Fruit fly (Drosophila melanogaster) whole organism, embryonic: ENCODE data around the gene CG10214.
A peak's percentile ranks its signal among the peaks of the same experiment; 100 is the strongest.

ENCODE experiments used
- Blimp-1 ChIP-seq: fragments of 200-800 bp; sonication (Bioruptor generic); optimal IDR thresholded peaks from 3 replicates; lab custom pipeline; 2018; ENCODE audit warnings: missing biosample characterization, missing genetic modification characterization, mild to moderate bottlenecking, moderate library complexity, missing genetic modification reagents
- CG10462 ChIP-seq: fragments of 200-800 bp; sonication (Bioruptor generic); optimal IDR thresholded peaks from 2 replicates; lab custom pipeline; 2016; ENCODE audit warnings: missing biosample characterization, missing genetic modification characterization
- CG11723 ChIP-seq: fragments of 200-800 bp; sonication (Bioruptor generic); optimal IDR thresholded peaks from 2 replicates; lab custom pipeline; 2017; ENCODE audit warnings: missing biosample characterization, mild to moderate bottlenecking, missing genetic modification characterization
- CG12155 ChIP-seq: fragments of 200-800 bp; sonication (Bioruptor generic); optimal IDR thresholded peaks from 3 replicates; lab custom pipeline; 2016; ENCODE audit warnings: missing biosample characterization, missing genetic modification characterization
- CG13624 ChIP-seq: fragments of 200-800 bp; sonication (Bioruptor generic); optimal IDR thresholded peaks from 2 replicates; lab custom pipeline; 2016; ENCODE audit warnings: missing biosample characterization, missing genetic modification characterization
- CG15696 ChIP-seq: fragments of 200-800 bp; sonication (Bioruptor generic); optimal IDR thresholded peaks from 2 replicates; lab custom pipeline; 2019; ENCODE audit warnings: missing biosample characterization, mild to moderate bottlenecking, missing genetic modification characterization, moderate library complexity
- CG1602 ChIP-seq: fragments of 200-800 bp; sonication (Bioruptor generic); optimal IDR thresholded peaks from 3 replicates; lab custom pipeline; 2016; ENCODE audit warnings: missing biosample characterization, missing genetic modification characterization
- CG17361 ChIP-seq: fragments of 200-800 bp; sonication (Bioruptor generic); IDR thresholded peaks from 3 replicates; pipeline ENCODE4 v1.3.6; 2022; ENCODE audit warnings: missing biosample characterization, missing genetic modification characterization
- CG1792 ChIP-seq: fragments of 200-800 bp; sonication (Bioruptor generic); optimal IDR thresholded peaks from 2 replicates; lab custom pipeline; 2016; ENCODE audit warnings: missing biosample characterization, missing genetic modification characterization
- CG18476 ChIP-seq: fragments of 200-800 bp; sonication (Bioruptor generic); optimal IDR thresholded peaks from 2 replicates; lab custom pipeline; 2016; ENCODE audit warnings: missing biosample characterization, mild to moderate bottlenecking, missing genetic modification characterization
- CG2116 ChIP-seq: fragments of 200-800 bp; sonication (Bioruptor generic); optimal IDR thresholded peaks from 3 replicates; lab custom pipeline; 2018; ENCODE audit warnings: missing biosample characterization, mild to moderate bottlenecking, missing genetic modification characterization
- CG31365 ChIP-seq: fragments of 200-800 bp; sonication (Bioruptor generic); optimal IDR thresholded peaks from 2 replicates; lab custom pipeline; 2018; ENCODE audit warnings: missing biosample characterization, mild to moderate bottlenecking, missing genetic modification characterization
- CG33213 ChIP-seq: fragments of 200-800 bp; sonication (Bioruptor generic); optimal IDR thresholded peaks from 3 replicates; lab custom pipeline; 2016; ENCODE audit warnings: missing biosample characterization, missing genetic modification characterization
- CG6654 ChIP-seq: fragments of 200-800 bp; sonication (Bioruptor generic); optimal IDR thresholded peaks from 2 replicates; lab custom pipeline; 2017; ENCODE audit warnings: missing biosample characterization, mild to moderate bottlenecking, missing genetic modification characterization
- CG6854 ChIP-seq: fragments of 200-800 bp; sonication (Bioruptor generic); optimal IDR thresholded peaks from 3 replicates; lab custom pipeline; 2017; ENCODE audit warnings: missing biosample characterization, mild to moderate bottlenecking, missing genetic modification characterization
- CG9797 ChIP-seq: fragments of 200-800 bp; sonication (Bioruptor generic); optimal IDR thresholded peaks from 3 replicates; lab custom pipeline; 2018; ENCODE audit warnings: missing biosample characterization, mild to moderate bottlenecking, missing genetic modification characterization
- CG9817 ChIP-seq: fragments of 200-800 bp; sonication (Bioruptor generic); optimal IDR thresholded peaks from 2 replicates; lab custom pipeline; 2018; ENCODE audit warnings: missing biosample characterization, mild to moderate bottlenecking, missing genetic modification characterization, moderate library complexity
- CG9932 ChIP-seq: fragments of 200-800 bp; sonication (Bioruptor generic); IDR thresholded peaks from 2 replicates; pipeline ENCODE4 v1.3.6; 2022; ENCODE audit warnings: missing biosample characterization, missing genetic modification characterization
- CTCF ChIP-seq: fragments of 200-800 bp; sonication (Bioruptor generic); optimal IDR thresholded peaks from 2 replicates; lab custom pipeline; 2017; ENCODE audit warnings: missing biosample characterization, mild to moderate bottlenecking, missing genetic modification characterization, moderate library complexity
- Deaf1 ChIP-seq: fragments of 200-800 bp; optimal IDR thresholded peaks from 3 replicates; lab custom pipeline; 2019; ENCODE audit warnings: missing biosample characterization, mild to moderate bottlenecking, missing genetic modification characterization, moderate library complexity
- Dek ChIP-seq: fragments of 200-800 bp; sonication (Bioruptor generic); optimal IDR thresholded peaks from 3 replicates; lab custom pipeline; 2019; ENCODE audit warnings: missing biosample characterization, mild to moderate bottlenecking, missing genetic modification characterization, moderate library complexity
- Drgx ChIP-seq: fragments of 200-800 bp; sonication (Bioruptor generic); IDR thresholded peaks from 2 replicates; pipeline ENCODE4 v1.3.6; 2022; ENCODE audit warnings: missing biosample characterization, missing genetic modification characterization
- HLH54F ChIP-seq: fragments of 200-800 bp; sonication (Bioruptor generic); optimal IDR thresholded peaks from 3 replicates; lab custom pipeline; 2016; ENCODE audit warnings: missing biosample characterization, missing genetic modification characterization
- Lhr ChIP-seq: fragments of 200-800 bp; sonication (Bioruptor generic); optimal IDR thresholded peaks from 3 replicates; lab custom pipeline; 2017; ENCODE audit warnings: mild to moderate bottlenecking, missing biosample characterization, missing genetic modification reagents, missing genetic modification characterization
- MESR4 ChIP-seq: fragments of 200-800 bp; sonication (Bioruptor generic); optimal IDR thresholded peaks from 2 replicates; lab custom pipeline; 2018; ENCODE audit warnings: missing biosample characterization, mild to moderate bottlenecking, missing genetic modification characterization, moderate library complexity
- Mad ChIP-seq: fragments of 200-800 bp; sonication (Bioruptor generic); optimal IDR thresholded peaks from 2 replicates; lab custom pipeline; 2016; ENCODE audit warnings: missing biosample characterization, missing genetic modification characterization
- Mrtf ChIP-seq: fragments of 200-800 bp; sonication (Bioruptor generic); IDR thresholded peaks from 3 replicates; pipeline ENCODE4 v1.3.6; 2022; ENCODE audit warnings: missing biosample characterization, missing genetic modification characterization
- NC2β ChIP-seq: fragments of 200-800 bp; sonication (Bioruptor generic); optimal IDR thresholded peaks from 2 replicates; lab custom pipeline; 2016; ENCODE audit warnings: missing biosample characterization, missing genetic modification characterization
- NK7.1 ChIP-seq: fragments of 200-800 bp; sonication (Bioruptor generic); optimal IDR thresholded peaks from 3 replicates; lab custom pipeline; 2016; ENCODE audit warnings: missing biosample characterization, missing genetic modification characterization
- Nf-YA ChIP-seq: fragments of 200-800 bp; sonication (Bioruptor generic); IDR thresholded peaks from 2 replicates; pipeline ENCODE4 v1.3.6; 2022; ENCODE audit warnings: missing biosample characterization, missing genetic modification characterization
- Nf-YB ChIP-seq: fragments of 200-800 bp; sonication (Bioruptor generic); optimal IDR thresholded peaks from 3 replicates; lab custom pipeline; 2019; ENCODE audit warnings: missing biosample characterization, mild to moderate bottlenecking, missing genetic modification characterization, moderate library complexity
- Oaz ChIP-seq: fragments of 200-800 bp; sonication (Bioruptor generic); IDR thresholded peaks from 2 replicates; pipeline ENCODE4 v1.3.6; 2022; ENCODE audit warnings: missing biosample characterization, missing genetic modification characterization
- Optix ChIP-seq: fragments of 200-800 bp; sonication (Bioruptor generic); IDR thresholded peaks from 3 replicates; pipeline ENCODE4 v1.3.6; 2022; ENCODE audit warnings: missing biosample characterization, missing genetic modification characterization
- Poxn ChIP-seq: fragments of 200-800 bp; sonication (Bioruptor generic); IDR thresholded peaks from 2 replicates; pipeline ENCODE4 v1.3.6; 2022; ENCODE audit warnings: missing biosample characterization, missing genetic modification characterization
- Ssrp ChIP-seq: fragments of 200-800 bp; sonication (Bioruptor generic); optimal IDR thresholded peaks from 2 replicates; lab custom pipeline; 2018; ENCODE audit warnings: missing biosample characterization, mild to moderate bottlenecking, missing genetic modification characterization, moderate library complexity
- ato ChIP-seq: fragments of 200-800 bp; sonication (Bioruptor generic); IDR thresholded peaks from 2 replicates; pipeline ENCODE4 v1.3.6; 2022; ENCODE audit warnings: missing biosample characterization, missing genetic modification characterization; ENCODE audit not compliant: partially characterized antibody
- bowl ChIP-seq: fragments of 200-800 bp; sonication (Bioruptor generic); IDR thresholded peaks from 2 replicates; pipeline ENCODE4 v1.3.6; 2022; ENCODE audit warnings: missing biosample characterization, missing genetic modification characterization
- br ChIP-seq: fragments of >200 bp; optimal IDR thresholded peaks from 2 replicates; lab custom pipeline; 2017
- da ChIP-seq: fragments of 200-800 bp; sonication (Bioruptor generic); optimal IDR thresholded peaks from 2 replicates; lab custom pipeline; 2016; ENCODE audit warnings: missing biosample characterization, missing genetic modification characterization
- dpn ChIP-seq, 2 experiments: fragments of 200-800 bp; sonication (Bioruptor generic); optimal IDR thresholded peaks; 3 replicates each; lab custom pipeline; 2016; ENCODE audit warnings: missing biosample characterization in 2 of 2, missing genetic modification characterization in 2 of 2
- ems ChIP-seq: fragments of 200-800 bp; sonication (Bioruptor generic); optimal IDR thresholded peaks from 3 replicates; lab custom pipeline; 2016; ENCODE audit warnings: missing biosample characterization, missing genetic modification characterization
- exex ChIP-seq: fragments of 200-800 bp; sonication (Bioruptor generic); optimal IDR thresholded peaks from 4 replicates; lab custom pipeline; 2018; ENCODE audit warnings: missing biosample characterization, mild to moderate bottlenecking, missing genetic modification characterization, moderate library complexity
- gcm ChIP-seq: fragments of 200-800 bp; sonication (Bioruptor generic); optimal IDR thresholded peaks from 2 replicates; lab custom pipeline; 2019; ENCODE audit warnings: missing biosample characterization, mild to moderate bottlenecking, missing genetic modification characterization, moderate library complexity
- h ChIP-seq: fragments of >200 bp; optimal IDR thresholded peaks from 2 replicates; lab custom pipeline; 2017
- her ChIP-seq: fragments of 200-800 bp; sonication (Bioruptor generic); optimal IDR thresholded peaks from 2 replicates; lab custom pipeline; 2016; ENCODE audit warnings: missing biosample characterization, missing genetic modification characterization
- hkb ChIP-seq, 2 experiments: fragments of 200-800 bp in 1 of 2; fragments of >200 bp in 1 of 2; sonication (Bioruptor generic) in 1 of 2; IDR thresholded peaks in 1 of 2; optimal IDR thresholded peaks in 1 of 2; 2 replicates each; pipeline versions ENCODE4 v1.3.6 to Lab custom; 2017 to 2022; ENCODE audit warnings: missing biosample characterization in 1 of 2, missing genetic modification characterization in 1 of 2
- knrl ChIP-seq: fragments of 200-800 bp; sonication (Bioruptor generic); IDR thresholded peaks from 3 replicates; pipeline ENCODE4 v1.3.6; 2022; ENCODE audit warnings: missing biosample characterization, missing genetic modification characterization; ENCODE audit not compliant: partially characterized antibody
- lmd ChIP-seq: fragments of 200-800 bp; sonication (Bioruptor generic); IDR thresholded peaks from 2 replicates; pipeline ENCODE4 v1.3.6; 2022; ENCODE audit warnings: missing biosample characterization, missing genetic modification characterization
- p53 ChIP-seq: fragments of 200-800 bp; sonication (Bioruptor generic); optimal IDR thresholded peaks from 2 replicates; lab custom pipeline; 2016; ENCODE audit warnings: missing biosample characterization, missing genetic modification characterization
- so ChIP-seq: fragments of 200-800 bp; sonication (Bioruptor generic); IDR thresholded peaks from 3 replicates; pipeline ENCODE4 v1.3.6; 2022; ENCODE audit warnings: missing biosample characterization, missing genetic modification characterization
- tgo ChIP-seq: fragments of 200-800 bp; sonication (Bioruptor generic); IDR thresholded peaks from 3 replicates; pipeline ENCODE4 v1.3.6; 2022; ENCODE audit warnings: missing biosample characterization, missing genetic modification characterization
- toy ChIP-seq: fragments of 200-800 bp; sonication (Bioruptor generic); IDR thresholded peaks from 2 replicates; pipeline ENCODE4 v1.3.6; 2022; ENCODE audit warnings: missing biosample characterization, missing genetic modification characterization

Gene CG10214

DNA sequence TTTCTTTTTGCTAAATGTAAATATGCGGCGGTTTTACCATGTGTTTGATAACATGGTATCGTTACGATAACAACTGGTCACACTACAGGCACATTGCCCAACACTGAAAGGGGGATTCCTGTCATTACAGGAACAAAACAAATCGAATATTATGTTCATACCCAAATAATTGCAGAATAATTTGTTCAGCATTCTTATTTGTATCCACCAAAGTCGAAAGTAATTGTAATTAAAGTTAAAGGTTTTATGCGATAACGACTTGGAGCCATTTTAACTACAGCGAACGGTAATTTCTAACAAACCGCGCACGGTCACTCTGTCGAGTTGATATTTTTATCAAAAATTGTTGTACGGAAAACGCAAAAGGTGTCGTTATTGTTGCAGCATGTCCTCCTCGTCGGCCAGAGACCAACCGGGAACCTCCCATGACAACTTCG lies at the start of gene CG10214, which contains the start of gene CG10375 (continued):
- TF ChIP-seq toy (GFP tag; lab: Robert Waterston, UW): no peak
- peak; percentile 82 for TF ChIP-seq CG12155 (GFP tag; lab: Kevin White, UChicago)
- TF ChIP-seq Optix (GFP tag; lab: Robert Waterston, UW): 0 out of 3 replicates have a peak, but pooled peaks have one; percentile 25
- peak; percentile 23 for TF ChIP-seq Dek (tag; lab: Kevin White, UChicago)
- TF ChIP-seq Lhr (GFP tag; lab: Kevin White, UChicago): peak; percentile 53
- TF ChIP-seq lmd (GFP tag; lab: Robert Waterston, UW): peak; percentile 65
- TF ChIP-seq Blimp-1 (GFP tag; lab: Kevin White, UChicago): no peak
- TF ChIP-seq CG9932 (GFP tag; lab: Robert Waterston, UW): peak; percentile 69
- TF ChIP-seq ato: no peak
- no peak for TF ChIP-seq Poxn (GFP tag; lab: Robert Waterston, UW)
- peak; percentile 48 for TF ChIP-seq p53 (GFP tag; lab: Kevin White, UChicago)
- TF ChIP-seq CG10462 (GFP tag; lab: Kevin White, UChicago): peak; percentile 71
- no peak for TF ChIP-seq Oaz (GFP tag; lab: Robert Waterston, UW)
- peak; percentile 98 for TF ChIP-seq CG9797 (GFP tag; lab: Kevin White, UChicago)
- peak; percentile 82 for TF ChIP-seq her
- no peak for TF ChIP-seq Mrtf (GFP tag; lab: Robert Waterston, UW)
- no peak for TF ChIP-seq h (lab: Kevin White, UChicago)
- peak; percentile 87 for TF ChIP-seq CG33213 (GFP tag; lab: Kevin White, UChicago)
- TF ChIP-seq Mad (GFP tag; lab: Kevin White, UChicago): peak; percentile 65
- peak; percentile 83 for TF ChIP-seq NC2β (GFP tag; lab: Kevin White, UChicago)
- TF ChIP-seq Nf-YA (GFP tag; lab: Robert Waterston, UW): no peak
- peak; percentile 71 for TF ChIP-seq da (GFP tag; lab: Kevin White, UChicago)
- peak; percentile 84 for TF ChIP-seq ems (GFP tag; lab: Kevin White, UChicago)
- TF ChIP-seq CTCF (GFP tag; lab: Kevin White, UChicago): peak; percentile 41
- TF ChIP-seq Deaf1 (tag; lab: Kevin White, UChicago): no peak
- no peak for TF ChIP-seq bowl
- TF ChIP-seq CG31365 (tag; lab: Kevin White, UChicago): no peak
- peak; percentile 47; the same call in 1 of the 2 replicates for TF ChIP-seq Drgx (GFP tag; lab: Robert Waterston, UW)
- peak; percentile 52 for TF ChIP-seq CG15696 (tag; lab: Kevin White, UChicago)
- TF ChIP-seq CG13624 (GFP tag; lab: Kevin White, UChicago): peak; percentile 89
- peak; percentile 72 for TF ChIP-seq CG1602
- no peak for TF ChIP-seq CG11723
- TF ChIP-seq hkb (optimal IDR thresholded peaks at IDR 0.05; lab: Kevin White, UChicago): peak; percentile 49
- peak; percentile 68 for TF ChIP-seq hkb (GFP tag; IDR thresholded peaks at IDR 0.05; lab: Robert Waterston, UW)
- TF ChIP-seq so (GFP tag; lab: Robert Waterston, UW): no peak
- peak; percentile 80 for TF ChIP-seq HLH54F (GFP tag; lab: Kevin White, UChicago)
- TF ChIP-seq Nf-YB (GFP tag; lab: Kevin White, UChicago): peak; percentile 44
- peak; percentile 46 for TF ChIP-seq CG18476 (GFP tag; lab: Kevin White, UChicago)
- TF ChIP-seq CG6854: peak; percentile 28
- no peak for TF ChIP-seq CG6654 (GFP tag; lab: Kevin White, UChicago)
- TF ChIP-seq NK7.1 (GFP tag; lab: Kevin White, UChicago): peak; percentile 66
- no peak for TF ChIP-seq br (lab: Kevin White, UChicago)
- peak; percentile 66 for TF ChIP-seq CG9817 (tag; lab: Kevin White, UChicago)
- TF ChIP-seq exex (tag; lab: Kevin White, UChicago): peak; percentile 39
- peak; percentile 35 for TF ChIP-seq Ssrp (tag; lab: Kevin White, UChicago)
- TF ChIP-seq CG17361 (GFP tag; lab: Robert Waterston, UW): peak; percentile 79
- TF ChIP-seq CG1792 (GFP tag; lab: Kevin White, UChicago): peak; percentile 79
- TF ChIP-seq knrl (GFP tag; lab: Robert Waterston, UW): peak; percentile 49; the same call in 1 of the 3 replicates
- peak; percentile 41 for TF ChIP-seq gcm
- peak; percentile 82 to 86 for TF ChIP-seq dpn (GFP tag; optimal IDR thresholded peaks at IDR 0.05; lab: Kevin White, UChicago)
- peak; percentile 69 for TF ChIP-seq CG2116 (GFP tag; lab: Kevin White, UChicago)
- TF ChIP-seq tgo (GFP tag; lab: Robert Waterston, UW): peak; percentile 61; the same call in 2 of the 3 replicates
- TF ChIP-seq MESR4 (GFP tag; lab: Kevin White, UChicago): peak; percentile 83
